Fruit fly (Drosophila melanogaster): ENCODE results near the gene CG18259.

dm6 chrX:18771995-18772394, 11.3 kb downstream of the CG18259 start:
- TF ChIP-seq CTCF (optimal IDR thresholded peaks at IDR 0.05) (peak; percentile 13 to 40), CG8478 (optimal IDR thresholded peaks at IDR 0.05) (no peak)
